Worm (Caenorhabditis elegans) whole organism, early embryonic: Measurements from ENCODE around the gene apl-1.

Experiments used
- B0310.2 ChIP-seq: sonication (generic microtip); optimal IDR thresholded peaks from 2 replicates; lab custom pipeline; 2016; ENCODE audit warnings: mild to moderate bottlenecking, missing genetic modification characterization, missing compliant biosample characterization
- F13C5.2 ChIP-seq: sonication (generic microtip); optimal IDR thresholded peaks from 2 replicates; lab custom pipeline; 2017; ENCODE audit warnings: mild to moderate bottlenecking, missing genetic modification characterization, inconsistent platforms, missing compliant biosample characterization
- aly-1 ChIP-seq: sonication (generic microtip); optimal IDR thresholded peaks from 2 replicates; lab custom pipeline; 2016; ENCODE audit warnings: missing genetic modification characterization, missing compliant biosample characterization
- ama-1 ChIP-seq: fragments of 150-350 bp; optimal IDR thresholded peaks from 2 replicates; lab custom pipeline; 2014
- ceh-13 ChIP-seq: fragments of 200-800 bp; sonication (Bioruptor generic); optimal IDR thresholded peaks from 2 replicates; lab custom pipeline; 2018; ENCODE audit warnings: mild to moderate bottlenecking, missing genetic modification characterization, missing compliant biosample characterization
- ceh-36 ChIP-seq: sonication (generic microtip); optimal IDR thresholded peaks from 2 replicates; lab custom pipeline; 2016; ENCODE audit warnings: missing genetic modification characterization, inconsistent platforms, missing compliant biosample characterization
- ets-7 ChIP-seq: sonication (generic microtip); optimal IDR thresholded peaks from 2 replicates; lab custom pipeline; 2016; ENCODE audit warnings: missing genotype, missing genetic modification characterization, missing compliant biosample characterization
- flt-1 ChIP-seq: fragments of 200-800 bp; sonication (Bioruptor generic); IDR thresholded peaks from 2 replicates; pipeline ENCODE4 v1.3.6; 2022; ENCODE audit warnings: missing genetic modification characterization, missing compliant biosample characterization
- hmbx-1 ChIP-seq: sonication (generic microtip); optimal IDR thresholded peaks from 2 replicates; lab custom pipeline; 2016; ENCODE audit warnings: mild to moderate bottlenecking, missing genetic modification characterization, missing compliant biosample characterization
- hmg-4 ChIP-seq: fragments of 200-800 bp; sonication (Bioruptor generic); optimal IDR thresholded peaks from 2 replicates; lab custom pipeline; 2018; ENCODE audit warnings: mild to moderate bottlenecking, missing genetic modification characterization, missing compliant biosample characterization
- hnd-1 ChIP-seq: sonication (generic microtip); optimal IDR thresholded peaks from 2 replicates; lab custom pipeline; 2016; ENCODE audit warnings: missing genetic modification characterization, missing compliant biosample characterization
- pes-1 ChIP-seq: fragments of 200-800 bp; sonication (Bioruptor generic); IDR thresholded peaks from 2 replicates; pipeline ENCODE4 v1.3.6; 2022; ENCODE audit warnings: missing genetic modification reagents, missing genetic modification characterization, missing compliant biosample characterization
- scrt-1 ChIP-seq: fragments of 200-800 bp; sonication (Bioruptor generic); IDR thresholded peaks from 2 replicates; pipeline ENCODE4 v1.3.6; 2022; ENCODE audit warnings: missing genetic modification characterization, missing compliant biosample characterization
- sea-1 ChIP-seq: fragments of 200-800 bp; sonication (Bioruptor generic); conservative IDR thresholded peaks from 2 replicates; pipeline ENCODE4 v1.3.6; 2022; ENCODE audit warnings: missing genetic modification characterization, missing compliant biosample characterization
- tbx-11 ChIP-seq: fragments of 200-800 bp; sonication (Bioruptor generic); IDR thresholded peaks from 2 replicates; pipeline ENCODE4 v1.3.6; 2022; ENCODE audit warnings: missing genetic modification characterization, missing compliant biosample characterization
- tbx-37 ChIP-seq: fragments of 200-800 bp; sonication (Bioruptor generic); conservative IDR thresholded peaks from 2 replicates; pipeline ENCODE4 v1.3.6; 2022; ENCODE audit warnings: missing genetic modification reagents, missing genetic modification characterization, missing compliant biosample characterization
- tra-4 ChIP-seq: sonication (generic microtip); optimal IDR thresholded peaks from 2 replicates; lab custom pipeline; 2017; ENCODE audit warnings: missing genetic modification characterization, missing compliant biosample characterization

Gene apl-1

ce11 chrX:5116180-5116579, 486 bp downstream of the apl-1 start:
- no peak for TF ChIP-seq tbx-11 (GFP tag; lab: Robert Waterston, UW)
- no peak for TF ChIP-seq tbx-37 (GFP tag; lab: Robert Waterston, UW)
- TF ChIP-seq aly-1 = no peak
- TF ChIP-seq ama-1 (lab: Kevin White, UChicago) = no peak
- TF ChIP-seq hmg-4 (GFP tag; lab: Kevin White, UChicago) = no peak
- TF ChIP-seq hnd-1 (tag; lab: Kevin White, UChicago) = no peak

ce11 chrX:5115511-5115910, 1.2 kb downstream of the apl-1 start:
- no peak for TF ChIP-seq ets-7 (tag; lab: Kevin White, UChicago)
- TF ChIP-seq tbx-37 (GFP tag; lab: Robert Waterston, UW) = no peak
- TF ChIP-seq tbx-11 (GFP tag; lab: Robert Waterston, UW) = no peak
- TF ChIP-seq ama-1 (lab: Kevin White, UChicago) = no peak
- TF ChIP-seq pes-1 (GFP tag; lab: Robert Waterston, UW) = no peak
- no peak for TF ChIP-seq ceh-13 (GFP tag; lab: Kevin White, UChicago)
- TF ChIP-seq sea-1 (GFP tag; lab: Robert Waterston, UW) = no peak

- TF ChIP-seq flt-1 (GFP tag; lab: Robert Waterston, UW) (no peak), ama-1 (lab: Kevin White, UChicago) (no peak), tbx-37 (GFP tag; lab: Robert Waterston, UW) (no peak), tra-4 (tag; lab: Kevin White, UChicago) (no peak), sea-1 (GFP tag; lab: Robert Waterston, UW) (no peak), hmg-4 (GFP tag; lab: Kevin White, UChicago) (no peak), scrt-1 (GFP tag; lab: Robert Waterston, UW) (no peak), pes-1 (GFP tag; lab: Robert Waterston, UW) (no peak), hmbx-1 (tag; lab: Kevin White, UChicago) (no peak), ceh-13 (GFP tag; lab: Kevin White, UChicago) (no peak), hnd-1 (tag; lab: Kevin White, UChicago) (no peak), tbx-11 (GFP tag; lab: Robert Waterston, UW) (no peak), F13C5.2 (tag; lab: Kevin White, UChicago) (no peak), ets-7 (tag; lab: Kevin White, UChicago) (no peak), aly-1 (no peak), ceh-36 (tag; lab: Kevin White, UChicago) (no peak), B0310.2 (tag; lab: Kevin White, UChicago) (no peak)
These were observed 4.8 kb downstream of the apl-1 start for ce11 chrX:5111894-5112293.

ce11 chrX:5109130-5109529, 7.5 kb downstream of the apl-1 start, which contains the start of gene C42D8.1:
Gene C42D8.1 (plus strand): TSS chrX:5109506.
- TF ChIP-seq ceh-36 (tag; lab: Kevin White, UChicago) (no peak), scrt-1 (GFP tag; lab: Robert Waterston, UW) (no peak), hnd-1 (tag; lab: Kevin White, UChicago) (no peak), ama-1 (lab: Kevin White, UChicago) (no peak), tbx-11 (GFP tag; lab: Robert Waterston, UW) (no peak), aly-1 (no peak), tra-4 (tag; lab: Kevin White, UChicago) (no peak), sea-1 (GFP tag; lab: Robert Waterston, UW) (no peak), F13C5.2 (tag; lab: Kevin White, UChicago) (no peak), ets-7 (tag; lab: Kevin White, UChicago) (no peak), ceh-13 (GFP tag; lab: Kevin White, UChicago) (no peak), hmg-4 (GFP tag; lab: Kevin White, UChicago) (no peak), pes-1 (GFP tag; lab: Robert Waterston, UW) (no peak), B0310.2 (tag; lab: Kevin White, UChicago) (no peak)

- TF ChIP-seq hnd-1 (tag; lab: Kevin White, UChicago) (no peak), aly-1 (no peak), ceh-13 (GFP tag; lab: Kevin White, UChicago) (no peak), hmg-4 (GFP tag; lab: Kevin White, UChicago) (no peak), hmbx-1 (tag; lab: Kevin White, UChicago) (no peak), sea-1 (GFP tag; lab: Robert Waterston, UW) (no peak), scrt-1 (GFP tag; lab: Robert Waterston, UW) (no peak), B0310.2 (tag; lab: Kevin White, UChicago) (no peak)
These were observed 9.7 kb downstream of the apl-1 start, which contains the start of gene C42D8.9 for ce11 chrX:5106942-5107341. Gene C42D8.9 (minus strand): TSS chrX:5107042.

- TF ChIP-seq ets-7 (tag; lab: Kevin White, UChicago) (no peak), ama-1 (lab: Kevin White, UChicago) (no peak), ceh-13 (GFP tag; lab: Kevin White, UChicago) (no peak), tra-4 (tag; lab: Kevin White, UChicago) (no peak), scrt-1 (GFP tag; lab: Robert Waterston, UW) (no peak), hnd-1 (tag; lab: Kevin White, UChicago) (no peak), tbx-37 (GFP tag; lab: Robert Waterston, UW) (no peak), hmg-4 (GFP tag; lab: Kevin White, UChicago) (no peak), tbx-11 (GFP tag; lab: Robert Waterston, UW) (no peak), aly-1 (no peak), pes-1 (GFP tag; lab: Robert Waterston, UW) (no peak), ceh-36 (tag; lab: Kevin White, UChicago) (no peak), sea-1 (GFP tag; lab: Robert Waterston, UW) (no peak), hmbx-1 (tag; lab: Kevin White, UChicago) (no peak), F13C5.2 (tag; lab: Kevin White, UChicago) (no peak), B0310.2 (tag; lab: Kevin White, UChicago) (no peak), flt-1 (GFP tag; lab: Robert Waterston, UW) (no peak)
These were observed 10.4 kb downstream of the apl-1 start for ce11 chrX:5106187-5106694.

- TF ChIP-seq hmg-4 (GFP tag; lab: Kevin White, UChicago) (no peak), flt-1 (GFP tag; lab: Robert Waterston, UW) (no peak), aly-1 (no peak), hnd-1 (tag; lab: Kevin White, UChicago) (no peak), B0310.2 (tag; lab: Kevin White, UChicago) (no peak), sea-1 (GFP tag; lab: Robert Waterston, UW) (no peak), F13C5.2 (tag; lab: Kevin White, UChicago) (no peak), hmbx-1 (tag; lab: Kevin White, UChicago) (no peak), pes-1 (GFP tag; lab: Robert Waterston, UW) (no peak), tbx-11 (GFP tag; lab: Robert Waterston, UW) (no peak), tra-4 (tag; lab: Kevin White, UChicago) (no peak), ceh-36 (tag; lab: Kevin White, UChicago) (no peak), tbx-37 (GFP tag; lab: Robert Waterston, UW) (no peak), ceh-13 (GFP tag; lab: Kevin White, UChicago) (no peak), scrt-1 (GFP tag; lab: Robert Waterston, UW) (no peak), ets-7 (tag; lab: Kevin White, UChicago) (no peak), ama-1 (lab: Kevin White, UChicago) (no peak)
These were observed 11.0 kb downstream of the apl-1 start for ce11 chrX:5105703-5106102.
